Fruit fly (Drosophila melanogaster) S2 (cell line): ENCODE data around the gene Swt1.

ENCODE experiments used
- CG8478 ChIP-seq: fragments of >200 bp; optimal IDR thresholded peaks from 2 replicates; lab custom pipeline; 2018
- CTCF ChIP-seq, 2 experiments: fragments of >200 bp; optimal IDR thresholded peaks; 2 replicates each; lab custom pipeline; 2018

- TF ChIP-seq CG8478 (lab: Kevin White, UChicago): no peak
- no peak for TF ChIP-seq CTCF (optimal IDR thresholded peaks at IDR 0.05; lab: Kevin White, UChicago)
Observed at dm6 chrX:18094130-18094529, 3.8 kb upstream of the Swt1 start.
